Fruit fly (Drosophila melanogaster): ENCODE results near the gene CG7208.

- no peak for TF ChIP-seq Sox15 (GFP tag; optimal IDR thresholded peaks at IDR 0.05)
- peak; percentile 33 for TF ChIP-seq Sox102F (GFP tag; optimal IDR thresholded peaks at IDR 0.05)
- no peak for TF ChIP-seq Eip78C (GFP tag)
- no peak for TF ChIP-seq Eip93F (GFP tag; optimal IDR thresholded peaks at IDR 0.05)
- TF ChIP-seq OdsH (GFP tag; optimal IDR thresholded peaks at IDR 0.05): peak; percentile 33
- no peak for TF ChIP-seq CG6792 (GFP tag; optimal IDR thresholded peaks at IDR 0.05)
- peak; percentile 59 for TF ChIP-seq CG7368 (GFP tag; optimal IDR thresholded peaks at IDR 0.05)
Observed at dm6 chr3R:18168398-18168797, 17.1 kb downstream of the CG7208 start.
